Worm (Caenorhabditis elegans) whole organism, L1 larva: ENCODE results near the gene abu-7.

Experiments used
- C04F5.9 ChIP-seq: sonication (generic microtip); optimal IDR thresholded peaks from 2 replicates; lab custom pipeline; 2016; ENCODE audit warnings: missing genetic modification characterization, missing compliant biosample characterization
- C16A3.4 ChIP-seq: fragments of 150-350 bp; optimal IDR thresholded peaks from 2 replicates; lab custom pipeline; 2014; ENCODE audit warnings: missing biosample characterization, missing genetic modification characterization
- F16B12.6 ChIP-seq: fragments of 150-350 bp; optimal IDR thresholded peaks from 2 replicates; lab custom pipeline; 2014; ENCODE audit warnings: missing biosample characterization, missing genetic modification characterization
- Y116A8C.19 ChIP-seq: sonication (generic microtip); optimal IDR thresholded peaks from 2 replicates; lab custom pipeline; 2016; ENCODE audit warnings: missing compliant biosample characterization, missing genetic modification characterization, borderline replicate concordance
- aha-1 ChIP-seq: fragments of 150-350 bp; optimal IDR thresholded peaks from 2 replicates; lab custom pipeline; 2014; ENCODE audit warnings: missing biosample characterization, missing genetic modification characterization
- ceh-8 ChIP-seq: fragments of 200-800 bp; sonication (Bioruptor generic); optimal IDR thresholded peaks from 2 replicates; lab custom pipeline; 2018; ENCODE audit warnings: mild to moderate bottlenecking, missing genetic modification characterization, moderate library complexity, missing compliant biosample characterization
- ceh-88 ChIP-seq: fragments of 200-800 bp; sonication (Bioruptor generic); IDR thresholded peaks from 2 replicates; pipeline ENCODE4 v1.3.6; 2022; ENCODE audit warnings: missing genetic modification characterization, missing compliant biosample characterization
- ces-1 ChIP-seq: fragments of 150-350 bp; optimal IDR thresholded peaks from 2 replicates; lab custom pipeline; 2014; ENCODE audit warnings: missing biosample characterization, missing genetic modification reagents, missing genetic modification characterization
- dpl-1 ChIP-seq, 3 experiments: fragments of 150-350 bp in 2 of 3; sonication (generic microtip) in 1 of 3; optimal IDR thresholded peaks; 2 replicates each; lab custom pipeline; 2014 to 2017; ENCODE audit warnings: missing biosample characterization in 3 of 3, missing genetic modification characterization in 3 of 3, missing genetic modification reagents in 3 of 3
- dsc-1 ChIP-seq: sonication (generic microtip); optimal IDR thresholded peaks from 2 replicates; lab custom pipeline; 2016; ENCODE audit warnings: mild to moderate bottlenecking, missing genetic modification characterization, missing compliant biosample characterization
- efl-1 ChIP-seq, 4 experiments: fragments of 150-350 bp; optimal IDR thresholded peaks in 3 of 4; peaks in 1 of 4; 1 replicate in 1 of 4; 2 replicates in 3 of 4; lab custom pipeline; 2014; ENCODE audit warnings: missing biosample characterization in 2 of 4, missing genetic modification characterization in 2 of 4, missing genetic modification reagents in 2 of 4
- efl-3 ChIP-seq: fragments of 200-800 bp; sonication (Bioruptor generic); optimal IDR thresholded peaks from 2 replicates; lab custom pipeline; 2018; ENCODE audit warnings: mild to moderate bottlenecking, missing genetic modification characterization, missing compliant biosample characterization
- ets-5 ChIP-seq: fragments of 200-800 bp; sonication (Bioruptor generic); IDR thresholded peaks from 2 replicates; pipeline ENCODE4 v1.3.6; 2022; ENCODE audit warnings: missing genetic modification characterization, missing compliant biosample characterization
- fkh-10 ChIP-seq: sonication (generic microtip); optimal IDR thresholded peaks from 2 replicates; lab custom pipeline; 2017; ENCODE audit warnings: missing biosample characterization, missing genetic modification reagents, missing genetic modification characterization
- fkh-4 ChIP-seq: sonication (generic microtip); optimal IDR thresholded peaks from 2 replicates; lab custom pipeline; 2016; ENCODE audit warnings: missing compliant biosample characterization, missing genetic modification characterization, borderline replicate concordance
- fkh-8 ChIP-seq: sonication (generic microtip); optimal IDR thresholded peaks from 2 replicates; lab custom pipeline; 2016; ENCODE audit warnings: mild to moderate bottlenecking, missing genetic modification characterization, missing compliant biosample characterization
- fos-1 ChIP-seq: fragments of 150-350 bp; optimal IDR thresholded peaks from 2 replicates; lab custom pipeline; 2014; ENCODE audit warnings: missing biosample characterization, missing genetic modification characterization
- grh-1 ChIP-seq: fragments of 200-800 bp; sonication (Bioruptor generic); IDR thresholded peaks from 2 replicates; pipeline ENCODE4 v1.3.6; 2022; ENCODE audit warnings: missing genetic modification reagents, missing genetic modification characterization, missing compliant biosample characterization
- irx-1 ChIP-seq: sonication (generic microtip); optimal IDR thresholded peaks from 2 replicates; lab custom pipeline; 2016; ENCODE audit warnings: missing genetic modification characterization, missing compliant biosample characterization
- lin-14 ChIP-seq: fragments of 200-800 bp; sonication (Bioruptor generic); optimal IDR thresholded peaks from 2 replicates; lab custom pipeline; 2018; ENCODE audit warnings: mild to moderate bottlenecking, missing genetic modification characterization, moderate library complexity, missing compliant biosample characterization
- lin-15B ChIP-seq: fragments of 150-350 bp; sonication (generic microtip); optimal IDR thresholded peaks from 3 replicates; lab custom pipeline; 2014; ENCODE audit warnings: missing biosample characterization, missing genetic modification characterization
- lin-35 ChIP-seq, 2 experiments: fragments of 150-350 bp; optimal IDR thresholded peaks; 2 replicates each; lab custom pipeline; 2014; ENCODE audit warnings: missing biosample characterization in 2 of 2, missing genetic modification characterization in 2 of 2, missing genetic modification reagents in 2 of 2
- lsy-2 ChIP-seq, 2 experiments: fragments of 150-350 bp; optimal IDR thresholded peaks; 2 replicates each; lab custom pipeline; 2014; ENCODE audit warnings: missing biosample characterization in 2 of 2, missing genetic modification characterization in 2 of 2
- mep-1 ChIP-seq: fragments of 150-350 bp; optimal IDR thresholded peaks from 2 replicates; lab custom pipeline; 2014; ENCODE audit warnings: missing biosample characterization, missing genetic modification characterization
- nhr-11 ChIP-seq: fragments of 150-350 bp; optimal IDR thresholded peaks from 2 replicates; lab custom pipeline; 2014; ENCODE audit warnings: missing biosample characterization, missing genetic modification characterization
- nhr-19 ChIP-seq: fragments of 200-800 bp; sonication (Bioruptor generic); conservative IDR thresholded peaks from 2 replicates; pipeline ENCODE4 v1.3.6; 2022; ENCODE audit warnings: missing genetic modification characterization, missing compliant biosample characterization
- nhr-28 ChIP-seq: fragments of 150-350 bp; optimal IDR thresholded peaks from 2 replicates; lab custom pipeline; 2014; ENCODE audit warnings: missing biosample characterization, missing genetic modification characterization
- nhr-71 ChIP-seq: sonication (generic microtip); optimal IDR thresholded peaks from 2 replicates; lab custom pipeline; 2016; ENCODE audit warnings: mild to moderate bottlenecking, missing genetic modification characterization, moderate library complexity, missing compliant biosample characterization
- nhr-76 ChIP-seq: sonication (generic microtip); optimal IDR thresholded peaks from 2 replicates; lab custom pipeline; 2017; ENCODE audit warnings: missing biosample characterization, missing genetic modification characterization
- nhr-77 ChIP-seq: fragments of 150-350 bp; optimal IDR thresholded peaks from 2 replicates; lab custom pipeline; 2014; ENCODE audit warnings: missing biosample characterization, missing genetic modification characterization
- nhr-85 ChIP-seq: sonication (generic microtip); peaks from one replicate; lab custom pipeline; 2016; ENCODE audit warnings: missing genetic modification characterization, inconsistent platforms, missing compliant biosample characterization
- pag-3 ChIP-seq: sonication (generic microtip); optimal IDR thresholded peaks from 2 replicates; lab custom pipeline; 2017; ENCODE audit warnings: missing genetic modification characterization, mild to moderate bottlenecking, missing compliant biosample characterization, antibody characterized with exemption, borderline replicate concordance; ENCODE audit not compliant: insufficient read depth
- pax-3 ChIP-seq: fragments of 200-800 bp; sonication (Bioruptor generic); optimal IDR thresholded peaks from 2 replicates; lab custom pipeline; 2018; ENCODE audit warnings: mild to moderate bottlenecking, missing genetic modification characterization, moderate library complexity, missing compliant biosample characterization
- snu-23 ChIP-seq: sonication (generic microtip); optimal IDR thresholded peaks from 2 replicates; lab custom pipeline; 2016; ENCODE audit warnings: missing genetic modification characterization, missing compliant biosample characterization
- sox-4 ChIP-seq: sonication (generic microtip); optimal IDR thresholded peaks from 2 replicates; lab custom pipeline; 2016; ENCODE audit warnings: missing genetic modification characterization, missing compliant biosample characterization
- sptf-1 ChIP-seq: fragments of 150-350 bp; optimal IDR thresholded peaks from 2 replicates; lab custom pipeline; 2014; ENCODE audit warnings: missing biosample characterization, missing genetic modification characterization
- unc-30 ChIP-seq: sonication (generic microtip); optimal IDR thresholded peaks from 2 replicates; lab custom pipeline; 2017; ENCODE audit warnings: missing biosample characterization, missing genetic modification characterization
- unc-86 ChIP-seq: sonication (generic microtip); optimal IDR thresholded peaks from 2 replicates; lab custom pipeline; 2016; ENCODE audit warnings: missing genetic modification characterization, missing compliant biosample characterization
- unc-98 ChIP-seq: fragments of 200-800 bp; sonication (Bioruptor generic); IDR thresholded peaks from 2 replicates; pipeline ENCODE4 v1.3.6; 2022; ENCODE audit warnings: missing genetic modification characterization, missing compliant biosample characterization
- vab-15 ChIP-seq: sonication (generic microtip); optimal IDR thresholded peaks from 2 replicates; lab custom pipeline; 2017; ENCODE audit warnings: missing genotype, mild to moderate bottlenecking, missing genetic modification characterization, missing compliant biosample characterization
- zip-4 ChIP-seq: fragments of 200-800 bp; sonication (Bioruptor generic); optimal IDR thresholded peaks from 2 replicates; lab custom pipeline; 2018; ENCODE audit warnings: mild to moderate bottlenecking, missing genetic modification characterization, moderate library complexity, missing compliant biosample characterization
- ztf-4 ChIP-seq: fragments of 150-350 bp; optimal IDR thresholded peaks from 2 replicates; lab custom pipeline; 2014; ENCODE audit warnings: missing biosample characterization, missing genetic modification characterization

Gene abu-7

DNA sequence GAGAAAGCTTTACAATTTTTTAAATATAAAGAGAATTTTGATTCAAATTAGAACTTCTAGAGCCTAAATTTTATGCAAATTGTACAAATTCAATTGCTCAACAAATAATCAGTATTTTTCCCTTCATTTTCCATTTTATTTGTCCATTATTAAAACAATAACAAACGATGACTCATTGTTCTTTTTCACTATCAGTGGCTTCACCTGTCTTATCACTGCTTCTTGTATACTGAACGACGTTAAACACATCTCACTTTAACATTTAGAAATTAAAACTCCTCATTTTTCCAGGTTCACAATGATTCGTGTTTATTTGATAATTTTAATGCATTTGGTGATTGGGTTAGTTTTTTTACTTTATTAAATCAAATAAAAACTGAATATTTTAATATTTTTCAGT lies 44.9 kb downstream of the abu-7 start, which contains the start of gene sid-1:
TSS of gene sid-1 (plus strand) at position 292 of the 400 bp plus-strand sequence.
- no peak for TF ChIP-seq zip-4 (GFP tag; lab: Kevin White, UChicago)
- TF ChIP-seq unc-98 = no peak
- TF ChIP-seq ztf-4 (tag; lab: Kevin White, UChicago) = no peak
- TF ChIP-seq fkh-10 (GFP tag; lab: Kevin White, UChicago) = no peak
- no peak for TF ChIP-seq aha-1
- TF ChIP-seq nhr-77 (tag; lab: Kevin White, UChicago) = no peak
- no peak for TF ChIP-seq nhr-71 (tag; lab: Kevin White, UChicago)
- no peak for TF ChIP-seq nhr-19 (GFP tag; lab: Robert Waterston, UW)
- TF ChIP-seq ets-5 (GFP tag; lab: Robert Waterston, UW) = no peak
- TF ChIP-seq lin-15B (tag; lab: Kevin White, UChicago) = no peak
- no peak for TF ChIP-seq fkh-4 (tag; lab: Kevin White, UChicago)
- TF ChIP-seq vab-15 = no peak
- TF ChIP-seq C16A3.4 (tag; lab: Kevin White, UChicago) = no peak
- no peak for TF ChIP-seq ces-1 (GFP tag; lab: Kevin White, UChicago)
- no peak for TF ChIP-seq mep-1
- no peak for TF ChIP-seq fos-1 (tag; lab: Kevin White, UChicago)
- no peak for TF ChIP-seq nhr-85 (tag; lab: Kevin White, UChicago)
- no peak for TF ChIP-seq fkh-8 (tag; lab: Kevin White, UChicago)
- TF ChIP-seq nhr-28 (tag; lab: Kevin White, UChicago) = no peak
- no peak for TF ChIP-seq unc-30

DNA sequence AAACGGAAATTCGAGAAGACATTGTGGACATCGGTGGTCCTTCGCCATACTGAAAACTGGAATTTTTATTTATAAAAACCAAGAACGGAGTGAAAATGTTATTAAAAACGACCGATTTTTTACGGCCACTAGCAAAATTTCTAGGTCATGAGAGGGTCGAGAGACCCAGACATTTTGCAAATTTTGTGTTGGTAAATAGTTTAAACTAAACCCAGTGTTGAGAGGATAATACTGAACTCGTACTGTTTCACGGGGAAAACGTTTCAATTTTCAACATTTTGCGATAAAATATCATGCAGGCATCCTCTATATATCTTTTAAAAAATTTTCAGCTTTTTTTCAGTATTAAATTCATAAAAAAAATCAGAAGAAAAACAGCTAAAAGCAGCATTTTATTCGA lies 45.5 kb downstream of the abu-7 start, which contains the start of gene C04F5.9:
TSS of gene C04F5.9 (minus strand) at position 101 of the 400 bp plus-strand sequence.
- no peak for TF ChIP-seq irx-1
- TF ChIP-seq fkh-8 (tag; lab: Kevin White, UChicago) = no peak
- peak in 1 of 2 experiments; percentile 8 for TF ChIP-seq lsy-2 (tag; optimal IDR thresholded peaks at IDR 0.05; lab: Kevin White, UChicago)
- no peak for TF ChIP-seq snu-23 (GFP tag; lab: Kevin White, UChicago)
- TF ChIP-seq unc-86 (tag; lab: Kevin White, UChicago) = no peak
- TF ChIP-seq ceh-8 = no peak
- peak in 1 of 2 experiments; percentile 9 for TF ChIP-seq efl-1 (optimal IDR thresholded peaks at IDR 0.05; lab: Kevin White, UChicago)
- TF ChIP-seq efl-1 (GFP tag; optimal IDR thresholded peaks at IDR 0.05 in 1 of 2; lab: Kevin White, UChicago) = no peak
- TF ChIP-seq zip-4 (GFP tag; lab: Kevin White, UChicago) = no peak
- TF ChIP-seq pag-3 (tag; lab: Kevin White, UChicago) = no peak
- TF ChIP-seq ceh-88 (GFP tag; lab: Robert Waterston, UW) = no peak
- TF ChIP-seq nhr-76 (tag; lab: Kevin White, UChicago) = no peak

DNA sequence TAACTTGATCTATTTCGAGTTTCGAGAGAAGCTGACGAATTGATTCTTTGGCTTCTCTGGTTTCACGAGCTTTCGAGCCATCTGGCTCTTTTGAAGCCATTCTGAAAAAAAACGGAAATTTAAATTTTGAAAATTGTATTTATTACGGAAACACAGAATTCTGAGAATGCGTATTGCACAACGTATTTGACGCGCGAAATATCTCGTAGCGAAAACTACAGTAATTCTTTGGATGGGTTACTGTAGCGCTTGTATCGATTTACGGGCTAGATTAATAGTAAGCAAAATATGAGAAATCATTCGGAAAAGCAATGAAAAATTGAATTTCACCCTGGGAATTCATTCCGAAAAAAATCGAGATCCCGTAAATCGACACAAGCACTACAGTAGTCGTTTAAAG lies 50.9 kb downstream of the abu-7 start, which contains the start of gene C04F5.8:
TSS of gene C04F5.8 (minus strand) at position 101 of the 400 bp plus-strand sequence.
- TF ChIP-seq sox-4 = no peak
- no peak for TF ChIP-seq sptf-1
- TF ChIP-seq nhr-11 (tag; lab: Kevin White, UChicago) = no peak
- TF ChIP-seq nhr-71 (tag; lab: Kevin White, UChicago) = no peak
- no peak for TF ChIP-seq nhr-19 (GFP tag; lab: Robert Waterston, UW)
- no peak for TF ChIP-seq pax-3 (tag; lab: Kevin White, UChicago)
- TF ChIP-seq nhr-76 (tag; lab: Kevin White, UChicago) = no peak
- TF ChIP-seq lin-35 (GFP tag; optimal IDR thresholded peaks at IDR 0.05; lab: Kevin White, UChicago) = no peak
- TF ChIP-seq grh-1 (GFP tag; lab: Robert Waterston, UW) = no peak
- TF ChIP-seq C04F5.9 (tag; lab: Kevin White, UChicago) = no peak
- no peak for TF ChIP-seq lin-14 (GFP tag; lab: Kevin White, UChicago)
- no peak for TF ChIP-seq fkh-8 (tag; lab: Kevin White, UChicago)
- TF ChIP-seq ces-1 (GFP tag; lab: Kevin White, UChicago) = no peak
- TF ChIP-seq nhr-28 (tag; lab: Kevin White, UChicago) = no peak
- TF ChIP-seq dsc-1 (tag; lab: Kevin White, UChicago) = no peak
- no peak for TF ChIP-seq F16B12.6 (tag; lab: Kevin White, UChicago)
- no peak for TF ChIP-seq efl-3 (GFP tag; lab: Kevin White, UChicago)
- TF ChIP-seq Y116A8C.19 = no peak
- no peak for TF ChIP-seq vab-15
- TF ChIP-seq dpl-1 (GFP tag; optimal IDR thresholded peaks at IDR 0.05; lab: Kevin White, UChicago) = no peak
